Worm (Caenorhabditis elegans) whole organism, L4 larva: ENCODE data around the gene Y41E3.8.

Experiments
- F49E8.2 ChIP-seq: sonication (generic microtip); optimal IDR thresholded peaks from 2 replicates; lab custom pipeline; 2016; ENCODE audit warnings: missing compliant biosample characterization, mild to moderate bottlenecking, missing genetic modification characterization, borderline replicate concordance
- R02D3.7 ChIP-seq: fragments of 150-350 bp; sonication (generic microtip); optimal IDR thresholded peaks from 3 replicates; lab custom pipeline; 2014; ENCODE audit warnings: missing biosample characterization, missing genetic modification characterization
- ZK337.2 ChIP-seq: fragments of 200-800 bp; sonication (Bioruptor generic); IDR thresholded peaks from 2 replicates; pipeline ENCODE4 v1.3.6; 2022; ENCODE audit warnings: missing genetic modification reagents, missing genetic modification characterization, missing compliant biosample characterization
- ceh-82 ChIP-seq: sonication (generic microtip); optimal IDR thresholded peaks from 2 replicates; lab custom pipeline; 2017; ENCODE audit warnings: missing biosample characterization, missing genetic modification characterization
- egl-27 ChIP-seq: sonication (generic microtip); optimal IDR thresholded peaks from 3 replicates; lab custom pipeline; 2017; ENCODE audit warnings: missing biosample characterization, missing genetic modification reagents, missing genetic modification characterization
- lsy-2 ChIP-seq, 2 experiments: fragments of 150-350 bp in 1 of 2; sonication (generic microtip) in 1 of 2; optimal IDR thresholded peaks; 2 replicates each; lab custom pipeline; 2014 to 2017; ENCODE audit warnings: missing biosample characterization in 2 of 2, missing genetic modification characterization in 2 of 2
- mdl-1 ChIP-seq, 2 experiments: fragments of 150-350 bp in 1 of 2; sonication (generic microtip) in 1 of 2; optimal IDR thresholded peaks; 2 replicates each; lab custom pipeline; 2014 to 2017; ENCODE audit warnings: missing biosample characterization in 2 of 2, missing genetic modification characterization in 2 of 2
- nhr-237 ChIP-seq: sonication (generic microtip); optimal IDR thresholded peaks from 2 replicates; lab custom pipeline; 2017; ENCODE audit warnings: missing biosample characterization, missing genetic modification characterization
- nhr-76 ChIP-seq: fragments of 150-350 bp; optimal IDR thresholded peaks from 2 replicates; lab custom pipeline; 2014; ENCODE audit warnings: missing biosample characterization, missing genetic modification characterization
- skn-1 ChIP-seq: fragments of 150-350 bp; optimal IDR thresholded peaks from 2 replicates; lab custom pipeline; 2014; ENCODE audit warnings: missing biosample characterization, missing genetic modification characterization
- spr-1 ChIP-seq: sonication (generic microtip); optimal IDR thresholded peaks from 2 replicates; lab custom pipeline; 2016; ENCODE audit warnings: mild to moderate bottlenecking, missing genetic modification characterization, missing compliant biosample characterization
- zag-1 ChIP-seq: fragments of 150-350 bp; optimal IDR thresholded peaks from 2 replicates; lab custom pipeline; 2014; ENCODE audit warnings: missing biosample characterization, missing genetic modification characterization

DNA sequence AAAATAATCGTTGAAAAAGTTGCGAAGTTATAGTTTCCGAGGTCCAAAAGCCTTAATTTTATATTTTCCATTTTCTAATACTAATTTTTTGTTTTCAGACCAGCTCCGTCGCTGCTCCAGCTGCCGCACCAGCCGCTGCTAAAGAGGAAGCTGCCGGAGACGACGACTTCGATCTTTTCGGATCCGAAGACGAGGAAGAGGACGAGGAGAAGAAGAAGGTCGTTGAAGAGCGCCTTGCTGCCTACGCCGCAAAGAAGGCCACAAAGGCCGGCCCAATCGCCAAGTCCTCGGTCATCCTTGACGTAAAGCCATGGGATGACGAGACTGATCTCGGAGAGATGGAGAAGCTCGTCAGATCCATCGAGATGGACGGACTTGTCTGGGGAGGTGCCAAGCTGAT, 10.0 kb upstream of the Y41E3.8 start:
- TF ChIP-seq R02D3.7 (no peak), mdl-1 (tag; optimal IDR thresholded peaks at IDR 0.05; lab: Kevin White, UChicago) (no peak), ZK337.2 (GFP tag; lab: Robert Waterston, UW) (no peak), nhr-76 (tag; lab: Kevin White, UChicago) (no peak), nhr-237 (no peak), lsy-2 (tag; optimal IDR thresholded peaks at IDR 0.05; lab: Kevin White, UChicago) (no peak), zag-1 (no peak), egl-27 (tag; lab: Kevin White, UChicago) (no peak), F49E8.2 (tag; lab: Kevin White, UChicago) (no peak), spr-1 (tag; lab: Kevin White, UChicago) (no peak), ceh-82 (tag; lab: Kevin White, UChicago) (no peak), skn-1 (tag; lab: Kevin White, UChicago) (no peak)
